Worm (Caenorhabditis elegans) whole organism, L3 larva: Measurements from ENCODE around the gene pqn-10.

Experiments
- R02D3.7 ChIP-seq: fragments of 150-350 bp; optimal IDR thresholded peaks from 2 replicates; lab custom pipeline; 2014; ENCODE audit warnings: missing biosample characterization, missing genetic modification characterization
- ZK546.5 ChIP-seq: sonication (generic microtip); optimal IDR thresholded peaks from 2 replicates; lab custom pipeline; 2017; ENCODE audit warnings: missing biosample characterization, missing genetic modification characterization
- aly-2 ChIP-seq: fragments of 150-350 bp; optimal IDR thresholded peaks from 2 replicates; lab custom pipeline; 2014; ENCODE audit warnings: missing biosample characterization, missing genetic modification characterization
- ama-1 ChIP-seq: fragments of 150-350 bp; optimal IDR thresholded peaks from 2 replicates; lab custom pipeline; 2018
- ceh-16 ChIP-seq: sonication (generic microtip); optimal IDR thresholded peaks from 2 replicates; lab custom pipeline; 2017; ENCODE audit warnings: missing biosample characterization, missing genetic modification characterization
- ceh-28 ChIP-seq: fragments of 150-350 bp; optimal IDR thresholded peaks from 2 replicates; lab custom pipeline; 2014; ENCODE audit warnings: missing biosample characterization, missing genetic modification reagents, missing genetic modification characterization
- ceh-82 ChIP-seq: fragments of 150-350 bp; optimal IDR thresholded peaks from 2 replicates; lab custom pipeline; 2014; ENCODE audit warnings: missing biosample characterization, missing genetic modification characterization
- ceh-9 ChIP-seq: sonication (generic microtip); optimal IDR thresholded peaks from 2 replicates; lab custom pipeline; 2018; ENCODE audit warnings: missing biosample characterization, missing genetic modification characterization
- daf-12 ChIP-seq: fragments of 150-350 bp; optimal IDR thresholded peaks from 2 replicates; lab custom pipeline; 2014; ENCODE audit warnings: missing biosample characterization, missing genetic modification reagents, missing genetic modification characterization
- egl-5 ChIP-seq: fragments of 150-350 bp; optimal IDR thresholded peaks from 2 replicates; lab custom pipeline; 2017; ENCODE audit warnings: missing biosample characterization, missing genetic modification reagents, missing genetic modification characterization, inconsistent platforms
- elt-2 ChIP-seq: sonication (generic microtip); optimal IDR thresholded peaks from 2 replicates; lab custom pipeline; 2016; ENCODE audit warnings: missing genetic modification reagents, mild to moderate bottlenecking, missing genetic modification characterization, missing compliant biosample characterization
- elt-3 ChIP-seq, 3 experiments: fragments of 150-350 bp in 1 of 3; sonication (generic microtip) in 2 of 3; optimal IDR thresholded peaks; 2 replicates in 2 of 3; 4 replicates in 1 of 3; lab custom pipeline; 2014 to 2017; ENCODE audit warnings: missing biosample characterization in 3 of 3, missing genetic modification characterization in 3 of 3
- fkh-10 ChIP-seq: sonication (generic microtip); optimal IDR thresholded peaks from 2 replicates; lab custom pipeline; 2017; ENCODE audit warnings: missing biosample characterization, missing genetic modification reagents, missing genetic modification characterization
- fos-1 ChIP-seq: fragments of 150-350 bp; optimal IDR thresholded peaks from 2 replicates; lab custom pipeline; 2014; ENCODE audit warnings: missing biosample characterization, missing genetic modification characterization
- hmg-11 ChIP-seq: sonication (generic microtip); optimal IDR thresholded peaks from 2 replicates; lab custom pipeline; 2016; ENCODE audit warnings: missing genetic modification characterization, missing compliant biosample characterization
- lin-15B ChIP-seq: fragments of 150-350 bp; optimal IDR thresholded peaks from 2 replicates; lab custom pipeline; 2014; ENCODE audit warnings: missing biosample characterization, missing genetic modification characterization
- lin-39 ChIP-seq: fragments of 150-350 bp; optimal IDR thresholded peaks from 2 replicates; lab custom pipeline; 2018; ENCODE audit warnings: missing biosample characterization, missing genetic modification reagents, missing genetic modification characterization
- mdl-1 ChIP-seq: fragments of 150-350 bp; optimal IDR thresholded peaks from 2 replicates; lab custom pipeline; 2014; ENCODE audit warnings: missing biosample characterization, missing genetic modification characterization
- mml-1 ChIP-seq: fragments of 150-350 bp; sonication (generic microtip); optimal IDR thresholded peaks from 3 replicates; lab custom pipeline; 2014; ENCODE audit warnings: missing biosample characterization, missing genetic modification characterization
- nfya-1 ChIP-seq: sonication (generic microtip); optimal IDR thresholded peaks from 2 replicates; lab custom pipeline; 2017; ENCODE audit warnings: missing genetic modification characterization, mild to moderate bottlenecking, missing compliant biosample characterization, antibody characterized with exemption, moderate library complexity; ENCODE audit not compliant: insufficient read depth
- nhr-11 ChIP-seq: fragments of 150-350 bp; optimal IDR thresholded peaks from 2 replicates; lab custom pipeline; 2014; ENCODE audit warnings: missing biosample characterization, missing genetic modification characterization
- nhr-12 ChIP-seq: fragments of 150-350 bp; optimal IDR thresholded peaks from 2 replicates; lab custom pipeline; 2014; ENCODE audit warnings: missing biosample characterization, missing genetic modification characterization
- nhr-23 ChIP-seq: fragments of 150-350 bp; optimal IDR thresholded peaks from 2 replicates; lab custom pipeline; 2014; ENCODE audit warnings: missing biosample characterization, missing genetic modification reagents, missing genetic modification characterization
- nhr-237 ChIP-seq: fragments of 150-350 bp; optimal IDR thresholded peaks from 2 replicates; lab custom pipeline; 2014; ENCODE audit warnings: missing biosample characterization, missing genetic modification characterization
- nhr-25 ChIP-seq: sonication (generic microtip); optimal IDR thresholded peaks from 2 replicates; lab custom pipeline; 2017; ENCODE audit warnings: missing biosample characterization, missing genetic modification characterization
- nhr-28 ChIP-seq: fragments of 150-350 bp; optimal IDR thresholded peaks from 2 replicates; lab custom pipeline; 2014; ENCODE audit warnings: missing biosample characterization, missing genetic modification characterization
- nhr-43 ChIP-seq: sonication (generic microtip); optimal IDR thresholded peaks from 2 replicates; lab custom pipeline; 2016; ENCODE audit warnings: mild to moderate bottlenecking, missing genetic modification characterization, missing compliant biosample characterization; ENCODE audit not compliant: poor library complexity, severe bottlenecking
- nhr-76 ChIP-seq: fragments of 150-350 bp; sonication (generic microtip); optimal IDR thresholded peaks from 5 replicates; lab custom pipeline; 2014; ENCODE audit warnings: missing biosample characterization, missing genetic modification characterization
- nhr-77 ChIP-seq: fragments of 150-350 bp; optimal IDR thresholded peaks from 2 replicates; lab custom pipeline; 2014; ENCODE audit warnings: missing biosample characterization, missing genetic modification characterization
- pha-4 ChIP-seq: fragments of 150-350 bp; optimal IDR thresholded peaks from 2 replicates; lab custom pipeline; 2014; ENCODE audit warnings: missing biosample characterization, missing genetic modification reagents, missing genetic modification characterization
- pqm-1 ChIP-seq: fragments of 150-350 bp; optimal IDR thresholded peaks from 2 replicates; lab custom pipeline; 2017; ENCODE audit warnings: missing biosample characterization, missing genetic modification characterization, inconsistent platforms
- skn-1 ChIP-seq: fragments of 150-350 bp; optimal IDR thresholded peaks from 2 replicates; lab custom pipeline; 2014; ENCODE audit warnings: missing biosample characterization, missing genetic modification characterization
- tbx-2 ChIP-seq: sonication (generic microtip); optimal IDR thresholded peaks from 2 replicates; lab custom pipeline; 2016; ENCODE audit warnings: mild to moderate bottlenecking, missing genetic modification characterization, missing compliant biosample characterization
- unc-39 ChIP-seq: sonication (generic microtip); optimal IDR thresholded peaks from 4 replicates; lab custom pipeline; 2017; ENCODE audit warnings: missing biosample characterization, missing genetic modification characterization
- zag-1 ChIP-seq: fragments of 150-350 bp; optimal IDR thresholded peaks from 2 replicates; lab custom pipeline; 2014; ENCODE audit warnings: missing biosample characterization, missing genetic modification characterization
- ztf-4 ChIP-seq: fragments of 150-350 bp; optimal IDR thresholded peaks from 2 replicates; lab custom pipeline; 2014; ENCODE audit warnings: missing biosample characterization, missing genetic modification characterization

The pqn-10 gene

ce11 chrIII:6489493-6489892 lies 38.5 kb upstream of the pqn-10 start, which contains the start of gene rpt-3:
rpt-3 (plus strand) TSS chrIII:6489793.
- no peak for TF ChIP-seq ceh-9
- no peak for TF ChIP-seq nhr-23 (tag; lab: Kevin White, UChicago)
- TF ChIP-seq ZK546.5 (tag; lab: Kevin White, UChicago) = no peak
- TF ChIP-seq ama-1 (lab: Kevin White, UChicago) = no peak
- TF ChIP-seq elt-3 (tag; optimal IDR thresholded peaks at IDR 0.05; lab: Kevin White, UChicago) = no peak
- TF ChIP-seq mdl-1 = no peak
- no peak for TF ChIP-seq ceh-28 (tag; lab: Kevin White, UChicago)
- no peak for TF ChIP-seq nhr-237 (tag; lab: Kevin White, UChicago)
- TF ChIP-seq hmg-11 (tag; lab: Kevin White, UChicago) = no peak
- no peak for TF ChIP-seq nhr-43
- TF ChIP-seq lin-15B (tag; lab: Kevin White, UChicago) = no peak

- no peak for TF ChIP-seq skn-1 (tag; lab: Kevin White, UChicago)
Observed at ce11 chrIII:6490989-6491388, 37.0 kb upstream of the pqn-10 start.

- TF ChIP-seq nhr-23 (tag; lab: Kevin White, UChicago) (no peak), pqm-1 (no peak), nhr-76 (tag; lab: Kevin White, UChicago) (no peak), elt-2 (tag; lab: Kevin White, UChicago) (no peak), fos-1 (tag; lab: Kevin White, UChicago) (no peak), daf-12 (tag; lab: Kevin White, UChicago) (no peak), nhr-28 (no peak), ztf-4 (tag; lab: Kevin White, UChicago) (no peak), nhr-12 (no peak), tbx-2 (tag; lab: Kevin White, UChicago) (no peak), zag-1 (tag; lab: Kevin White, UChicago) (no peak), unc-39 (no peak), ceh-16 (tag; lab: Kevin White, UChicago) (no peak), aly-2 (no peak), lin-39 (tag; lab: Kevin White, UChicago) (no peak), nhr-25 (no peak), mml-1 (tag; lab: Kevin White, UChicago) (no peak), lin-15B (tag; lab: Kevin White, UChicago) (no peak)
Observed at ce11 chrIII:6492807-6493206, 35.2 kb upstream of the pqn-10 start, which contains the start of gene srb-11. srb-11 (minus strand) TSS chrIII:6492907.

- TF ChIP-seq mdl-1 = no peak
- TF ChIP-seq pqm-1 = peak; percentile 77
- TF ChIP-seq elt-2 (tag; lab: Kevin White, UChicago) = peak; percentile 85
- TF ChIP-seq pha-4 = peak; percentile 23
- TF ChIP-seq, all 47 proteins: peak for 3
Observed at ce11 chrIII:6495191-6495723, 32.7 kb upstream of the pqn-10 start, which contains the start of gene F23F12.13. F23F12.13 (plus strand) TSS chrIII:6495673.

ce11 chrIII:6498176-6498575 lies 29.8 kb upstream of the pqn-10 start, which contains the start of gene sdz-15:
sdz-15 (plus strand) TSS chrIII:6498476.
- TF ChIP-seq nhr-11 (tag; lab: Kevin White, UChicago) = no peak
- TF ChIP-seq daf-12 (tag; lab: Kevin White, UChicago) = no peak
- no peak for TF ChIP-seq R02D3.7
- no peak for TF ChIP-seq ceh-9
- no peak for TF ChIP-seq ceh-82 (tag; lab: Kevin White, UChicago)
- TF ChIP-seq egl-5 (tag; lab: Kevin White, UChicago) = no peak
- no peak for TF ChIP-seq nhr-77 (tag; lab: Kevin White, UChicago)
- TF ChIP-seq aly-2 = no peak
- no peak for TF ChIP-seq pha-4
- TF ChIP-seq zag-1 (tag; lab: Kevin White, UChicago) = no peak
- no peak for TF ChIP-seq nfya-1
- TF ChIP-seq fkh-10 (GFP tag; lab: Kevin White, UChicago) = no peak
- no peak for TF ChIP-seq nhr-23 (tag; lab: Kevin White, UChicago)
- no peak for TF ChIP-seq nhr-43
